Fruit fly (Drosophila melanogaster): ENCODE data around the gene CG33725.

dm6 chr3L:12496428-12497344 lies 14.3 kb downstream of the CG33725 start, which contains the start of gene CG10657:
- TF ChIP-seq psq (optimal IDR thresholded peaks at IDR 0.05) (no peak), h (optimal IDR thresholded peaks at IDR 0.05) (no peak), insv (optimal IDR thresholded peaks at IDR 0.05) (no peak)
